Fruit fly (Drosophila melanogaster): ENCODE data around the gene odd.

Gene odd

DNA sequence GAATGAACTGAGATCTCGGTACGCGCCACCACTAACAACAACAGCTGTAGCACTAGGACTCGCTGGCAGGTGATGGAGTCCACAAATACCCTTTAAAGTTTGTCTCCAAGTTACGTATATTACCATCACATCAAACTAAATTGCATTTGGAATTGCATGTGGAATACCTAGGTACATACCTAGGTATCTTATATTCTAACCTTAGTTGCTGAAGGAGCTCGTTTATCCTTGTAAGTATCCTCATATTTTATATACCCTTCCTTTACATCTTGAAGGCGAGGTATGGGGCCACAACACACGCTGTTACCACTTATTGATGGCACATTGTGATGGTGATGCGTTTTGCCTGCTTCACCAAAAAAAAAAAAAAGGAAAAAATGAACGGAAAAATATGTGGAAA lies 39.2 kb downstream of the odd start:
- peak; percentile 64 for TF ChIP-seq svp (GFP tag)
- peak; percentile 22 for TF ChIP-seq lz (GFP tag; optimal IDR thresholded peaks at IDR 0.05)
- TF ChIP-seq Sox15 (GFP tag; optimal IDR thresholded peaks at IDR 0.05) = no peak
- TF ChIP-seq CG31627 (GFP tag; optimal IDR thresholded peaks at IDR 0.05) = peak; percentile 22
- no peak for TF ChIP-seq CG6854 (GFP tag; optimal IDR thresholded peaks at IDR 0.05)
- no peak for TF ChIP-seq spab (GFP tag; optimal IDR thresholded peaks at IDR 0.05)
- peak; percentile 42 for TF ChIP-seq Ets96B (tag; optimal IDR thresholded peaks at IDR 0.05)
- TF ChIP-seq CG4318 (GFP tag; optimal IDR thresholded peaks at IDR 0.05) = no peak
- peak; percentile 17 for TF ChIP-seq OdsH (GFP tag; optimal IDR thresholded peaks at IDR 0.05)
- peak; percentile 76 for TF ChIP-seq Eip78C (GFP tag)
- TF ChIP-seq Eip75B (GFP tag; optimal IDR thresholded peaks at IDR 0.05) = peak; percentile 16
- TF ChIP-seq Sox102F (GFP tag; optimal IDR thresholded peaks at IDR 0.05) = peak; percentile 29
- TF ChIP-seq topi (GFP tag; optimal IDR thresholded peaks at IDR 0.05) = peak; percentile 35
- TF ChIP-seq pdm3 (GFP tag; optimal IDR thresholded peaks at IDR 0.05) = peak; percentile 12
- TF ChIP-seq fkh (GFP tag; optimal IDR thresholded peaks at IDR 0.05) = no peak
- TF ChIP-seq ss (GFP tag; optimal IDR thresholded peaks at IDR 0.05) = no peak
- TF ChIP-seq CG16779 (tag; optimal IDR thresholded peaks at IDR 0.05) = peak; percentile 0
- peak; percentile 27 for TF ChIP-seq achi (GFP tag; optimal IDR thresholded peaks at IDR 0.05)
- no peak for TF ChIP-seq dac (GFP tag; optimal IDR thresholded peaks at IDR 0.05)
- peak; percentile 32 for TF ChIP-seq CG3032 (tag; optimal IDR thresholded peaks at IDR 0.05)
- no peak for TF ChIP-seq Blimp-1 (GFP tag; optimal IDR thresholded peaks at IDR 0.05)
- peak; percentile 34 for TF ChIP-seq CG10669 (GFP tag; optimal IDR thresholded peaks at IDR 0.05)
- TF ChIP-seq CG3919 (GFP tag; optimal IDR thresholded peaks at IDR 0.05) = peak; percentile 30
- peak; percentile 13 for TF ChIP-seq Hr4 (GFP tag; optimal IDR thresholded peaks at IDR 0.05)
- no peak for TF ChIP-seq Lpt (GFP tag; optimal IDR thresholded peaks at IDR 0.05)
- TF ChIP-seq cyc (GFP tag; optimal IDR thresholded peaks at IDR 0.05) = peak; percentile 42
- no peak for TF ChIP-seq CG8632 (GFP tag; optimal IDR thresholded peaks at IDR 0.05)
- peak; percentile 11 for TF ChIP-seq CG34406 (GFP tag; optimal IDR thresholded peaks at IDR 0.05)
- peak; percentile 46 for TF ChIP-seq Met (GFP tag; optimal IDR thresholded peaks at IDR 0.05)
- no peak for TF ChIP-seq CG15336 (GFP tag; IDR thresholded peaks at IDR 0.05)
- TF ChIP-seq Ets21C (GFP tag; optimal IDR thresholded peaks at IDR 0.05) = peak; percentile 24
- TF ChIP-seq CG6792 (GFP tag; optimal IDR thresholded peaks at IDR 0.05) = peak; percentile 33
- peak; percentile 17 for TF ChIP-seq CG10631 (GFP tag; optimal IDR thresholded peaks at IDR 0.05)
- no peak for TF ChIP-seq CG6276 (GFP tag; optimal IDR thresholded peaks at IDR 0.05)
- peak; percentile 36 for TF ChIP-seq CG32006 (GFP tag; optimal IDR thresholded peaks at IDR 0.05)
- TF ChIP-seq Hr39 (GFP tag; optimal IDR thresholded peaks at IDR 0.05) = peak; percentile 19
- peak; percentile 40 for TF ChIP-seq esn (GFP tag; optimal IDR thresholded peaks at IDR 0.05)
- peak; percentile 9 for TF ChIP-seq Smox (GFP tag; optimal IDR thresholded peaks at IDR 0.05)

DNA sequence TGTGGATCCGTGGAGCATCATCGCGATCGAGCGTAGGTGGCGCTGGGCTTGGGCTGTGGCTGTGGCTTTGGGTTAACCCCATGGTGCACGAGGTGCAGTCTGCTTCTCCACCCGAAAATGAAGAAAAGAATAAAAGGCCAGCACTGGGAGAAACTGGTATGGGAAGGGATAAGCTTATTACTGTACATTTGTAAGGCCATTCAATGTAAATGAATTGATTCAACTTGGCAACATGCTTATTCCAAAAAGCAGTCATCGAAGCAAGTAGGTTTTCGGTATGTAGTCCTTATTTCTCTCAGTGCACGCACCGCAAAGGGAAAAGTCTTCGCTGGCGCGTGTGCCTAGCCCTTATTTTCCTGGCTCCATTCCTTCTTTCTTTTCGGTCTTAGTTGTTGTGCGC lies 40.0 kb downstream of the odd start:
- peak; percentile 75 for TF ChIP-seq CG3919 (GFP tag; optimal IDR thresholded peaks at IDR 0.05)
- TF ChIP-seq CG6276 (GFP tag; optimal IDR thresholded peaks at IDR 0.05) = no peak
- TF ChIP-seq CG8319 (GFP tag; optimal IDR thresholded peaks at IDR 0.05) = peak; percentile 9
- peak; percentile 47 for TF ChIP-seq fd59A (GFP tag; optimal IDR thresholded peaks at IDR 0.05)
- TF ChIP-seq Hr38 (GFP tag; optimal IDR thresholded peaks at IDR 0.05) = no peak
- TF ChIP-seq dac (GFP tag; optimal IDR thresholded peaks at IDR 0.05) = no peak
- TF ChIP-seq OdsH (GFP tag; optimal IDR thresholded peaks at IDR 0.05) = peak; percentile 58
- peak; percentile 44 for TF ChIP-seq Eip75B (GFP tag; optimal IDR thresholded peaks at IDR 0.05)
- peak; percentile 72 for TF ChIP-seq Hr39 (GFP tag; optimal IDR thresholded peaks at IDR 0.05)
- peak; percentile 79 for TF ChIP-seq CG6163 (GFP tag; IDR thresholded peaks at IDR 0.05)
- peak; percentile 80 for TF ChIP-seq Eip78C (GFP tag)
- TF ChIP-seq Hr4 (GFP tag; optimal IDR thresholded peaks at IDR 0.05) = peak; percentile 15
- TF ChIP-seq vri (GFP tag; optimal IDR thresholded peaks at IDR 0.05) = peak; percentile 31
- peak; percentile 72 for TF ChIP-seq lz (GFP tag; optimal IDR thresholded peaks at IDR 0.05)
- no peak for TF ChIP-seq dsx (GFP tag; optimal IDR thresholded peaks at IDR 0.05; ENCODE audit: poor library complexity, severe bottlenecking)
- peak; percentile 60 for TF ChIP-seq esn (GFP tag; optimal IDR thresholded peaks at IDR 0.05)
- TF ChIP-seq Gug (GFP tag; IDR thresholded peaks at IDR 0.05) = no peak
- TF ChIP-seq CG8119 (GFP tag; IDR thresholded peaks at IDR 0.05) = peak; percentile 58
- peak; percentile 35 for TF ChIP-seq acj6 (GFP tag; optimal IDR thresholded peaks at IDR 0.05)
- TF ChIP-seq CG6854 (GFP tag; optimal IDR thresholded peaks at IDR 0.05) = no peak
- TF ChIP-seq CG10669 (GFP tag; optimal IDR thresholded peaks at IDR 0.05) = peak; percentile 24
- no peak for TF ChIP-seq fd85E (GFP tag; optimal IDR thresholded peaks at IDR 0.05)
- peak; percentile 23 for TF ChIP-seq CG11762 (GFP tag; optimal IDR thresholded peaks at IDR 0.05; ENCODE audit: insufficient read depth)
- peak; percentile 66 for TF ChIP-seq CG31627 (GFP tag; optimal IDR thresholded peaks at IDR 0.05)
- TF ChIP-seq Eip93F (GFP tag; optimal IDR thresholded peaks at IDR 0.05) = no peak
- TF ChIP-seq CG11902 (GFP tag; optimal IDR thresholded peaks at IDR 0.05) = peak; percentile 20
- TF ChIP-seq svp (GFP tag) = peak; percentile 90
